Fruit fly (Drosophila melanogaster): ENCODE data around the gene nAChRbeta3.

Gene nAChRbeta3

DNA sequence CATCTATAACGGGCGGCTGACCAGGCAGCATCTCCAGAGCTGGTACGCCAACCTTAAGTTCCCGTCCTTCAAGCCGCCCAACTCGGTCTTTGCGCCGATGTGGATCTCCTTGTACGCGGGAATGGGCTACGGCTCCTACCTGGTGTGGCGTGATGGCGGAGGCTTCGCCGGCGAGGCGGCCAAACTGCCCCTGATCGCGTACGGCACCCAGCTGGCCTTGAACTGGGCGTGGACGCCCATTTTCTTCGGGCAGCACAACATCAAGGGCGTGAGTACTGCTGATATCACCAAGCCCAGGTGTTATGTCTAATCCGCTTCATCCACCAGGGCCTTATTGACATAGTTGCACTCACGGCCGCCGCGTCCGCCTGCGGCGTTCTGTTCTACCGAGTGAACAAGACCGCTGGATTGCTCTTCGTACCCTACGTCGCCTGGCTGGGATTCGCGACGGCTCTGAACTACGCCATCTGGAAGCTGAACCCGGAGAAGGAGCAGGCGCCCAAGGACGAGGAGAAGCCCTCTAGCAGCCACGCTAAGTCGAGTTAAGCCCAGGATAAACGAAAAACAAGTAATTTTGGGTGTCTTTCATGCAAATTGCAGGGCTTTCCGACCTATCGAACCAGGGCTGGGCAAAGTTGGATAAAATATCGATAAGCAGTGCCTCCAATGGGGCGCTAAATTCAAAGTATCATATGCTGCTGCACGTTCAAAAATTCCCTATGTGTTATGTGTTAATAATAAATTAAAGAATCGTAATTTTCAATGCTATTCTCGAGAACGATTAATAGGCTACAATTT lies 15.0 kb downstream of the nAChRbeta3 start, which contains the start of gene rempA (continued):
- peak; percentile 49 for TF ChIP-seq ato (GFP tag; IDR thresholded peaks at IDR 0.05; ENCODE audit: partially characterized antibody)
- TF ChIP-seq Six4 (GFP tag; optimal IDR thresholded peaks at IDR 0.05) = no peak
- peak; percentile 69; the same call in 2 of the 3 replicates for TF ChIP-seq Opbp (GFP tag; IDR thresholded peaks at IDR 0.05; ENCODE audit: partially characterized antibody)
- no peak for TF ChIP-seq cwo (GFP tag; optimal IDR thresholded peaks at IDR 0.05)
- peak; percentile 82 for TF ChIP-seq CG13287 (GFP tag; IDR thresholded peaks at IDR 0.05; ENCODE audit: partially characterized antibody)
- TF ChIP-seq TFAM (GFP tag; optimal IDR thresholded peaks at IDR 0.05) = no peak
- TF ChIP-seq amos (GFP tag; IDR thresholded peaks at IDR 0.05; ENCODE audit: partially characterized antibody) = peak; percentile 69
- no peak for TF ChIP-seq CG31365 (tag; optimal IDR thresholded peaks at IDR 0.05)
- peak; percentile 68; the same call in 2 of the 3 replicates for TF ChIP-seq CG6791 (GFP tag; IDR thresholded peaks at IDR 0.05; ENCODE audit: partially characterized antibody)
- no peak for TF ChIP-seq CG2712 (tag; optimal IDR thresholded peaks at IDR 0.05)
- TF ChIP-seq lmd (GFP tag; IDR thresholded peaks at IDR 0.05) = no peak
- TF ChIP-seq CG8359 (GFP tag; optimal IDR thresholded peaks at IDR 0.05; ENCODE audit: borderline replicate concordance) = no peak
- TF ChIP-seq cas (GFP tag; IDR thresholded peaks at IDR 0.05) = no peak
- no peak for TF ChIP-seq CG7271 (tag; optimal IDR thresholded peaks at IDR 0.05)
- TF ChIP-seq CG8478 (optimal IDR thresholded peaks at IDR 0.05) = no peak
- TF ChIP-seq Sin3A (optimal IDR thresholded peaks at IDR 0.05) = peak; percentile 30
- peak; percentile 53; the same call in 1 of the 3 replicates for TF ChIP-seq CG7963 (GFP tag; IDR thresholded peaks at IDR 0.05; ENCODE audit: partially characterized antibody)
- no peak for TF ChIP-seq dmrt11E (tag; optimal IDR thresholded peaks at IDR 0.05)
- TF ChIP-seq CG2129 (GFP tag; IDR thresholded peaks at IDR 0.05; ENCODE audit: partially characterized antibody) = peak; percentile 43
- TF ChIP-seq MBD-R2 (GFP tag; IDR thresholded peaks at IDR 0.05) = peak; percentile 66
- TF ChIP-seq Nf-YC (tag; optimal IDR thresholded peaks at IDR 0.05) = no peak
- peak; percentile 45; the same call in 1 of the 2 replicates for TF ChIP-seq inv (GFP tag; IDR thresholded peaks at IDR 0.05; ENCODE audit: partially characterized antibody)
- peak; percentile 32; the same call in 1 of the 3 replicates for TF ChIP-seq zen2 (GFP tag; IDR thresholded peaks at IDR 0.05; ENCODE audit: partially characterized antibody)
- TF ChIP-seq BEAF-32 (GFP tag; optimal IDR thresholded peaks at IDR 0.05) = peak; percentile 74
- TF ChIP-seq Hr51 (GFP tag; optimal IDR thresholded peaks at IDR 0.05) = no peak
- TF ChIP-seq bbx (GFP tag; IDR thresholded peaks at IDR 0.05; ENCODE audit: partially characterized antibody) = peak; percentile 78
- TF ChIP-seq Awh (GFP tag; IDR thresholded peaks at IDR 0.05) = no peak
- peak; percentile 47 for TF ChIP-seq hbn (GFP tag; IDR thresholded peaks at IDR 0.05; ENCODE audit: partially characterized antibody)
- TF ChIP-seq MESR4 (GFP tag; optimal IDR thresholded peaks at IDR 0.05) = peak; percentile 35
- no peak for TF ChIP-seq CG8089 (GFP tag; optimal IDR thresholded peaks at IDR 0.05)
- TF ChIP-seq CG2116 (GFP tag; optimal IDR thresholded peaks at IDR 0.05) = peak; percentile 51
- no peak for TF ChIP-seq Ets97D (GFP tag; optimal IDR thresholded peaks at IDR 0.05)
- no peak for TF ChIP-seq ranshi (GFP tag; IDR thresholded peaks at IDR 0.05)
- no peak for TF ChIP-seq Ravus (GFP tag; IDR thresholded peaks at IDR 0.05)
- peak; percentile 80 for TF ChIP-seq Dref (GFP tag; IDR thresholded peaks at IDR 0.05)
- no peak for TF ChIP-seq B-H1 (GFP tag; IDR thresholded peaks at IDR 0.05)
- TF ChIP-seq sima (GFP tag; optimal IDR thresholded peaks at IDR 0.05) = no peak
- TF ChIP-seq D19B (GFP tag; optimal IDR thresholded peaks at IDR 0.05) = no peak
- TF ChIP-seq CkIIα-i1 (GFP tag; IDR thresholded peaks at IDR 0.05) = no peak
- no peak for TF ChIP-seq hkb (optimal IDR thresholded peaks at IDR 0.05)
- 0 out of 2 replicates have a peak, but pooled peaks have one; percentile 9 for TF ChIP-seq hkb (GFP tag; IDR thresholded peaks at IDR 0.05)
- no peak for TF ChIP-seq Fer1 (GFP tag; optimal IDR thresholded peaks at IDR 0.05)
- no peak for TF ChIP-seq fru (optimal IDR thresholded peaks at IDR 0.05)
- TF ChIP-seq gsb (GFP tag; IDR thresholded peaks at IDR 0.05) = no peak
- TF ChIP-seq H2.0 (GFP tag; IDR thresholded peaks at IDR 0.05) = no peak
- peak; percentile 74 for TF ChIP-seq Dll (GFP tag; IDR thresholded peaks at IDR 0.05; ENCODE audit: partially characterized antibody)
- no peak for TF ChIP-seq CG8924 (tag; optimal IDR thresholded peaks at IDR 0.05)
- TF ChIP-seq vvl (GFP tag; IDR thresholded peaks at IDR 0.05) = 0 out of 2 replicates have a peak, but pooled peaks have one; percentile 12
- TF ChIP-seq CG14710 (tag; optimal IDR thresholded peaks at IDR 0.05) = no peak

Measured in whole organism, embryonic.